Worm (Caenorhabditis elegans): ENCODE measurements around the gene T25D1.1.

- TF ChIP-seq lin-32 (GFP tag; optimal IDR thresholded peaks at IDR 0.05): no peak
- no peak for TF ChIP-seq mab-5 (tag; optimal IDR thresholded peaks at IDR 0.05)
Measured at ce11 chrX:16480232-16480631, 39.4 kb upstream of the T25D1.1 start.
